Worm (Caenorhabditis elegans): Measurements from ENCODE around the gene snu-23.
A peak's percentile ranks its signal among the peaks of the same experiment; 100 is the strongest.

The snu-23 gene

ce11 chrIII:7784201-7784600 lies 14.3 kb upstream of the snu-23 start (continued):
- TF ChIP-seq hlh-4 (tag; optimal IDR thresholded peaks at IDR 0.05) (no peak), aly-2 (tag; optimal IDR thresholded peaks at IDR 0.05) (no peak), efl-3 (GFP tag; optimal IDR thresholded peaks at IDR 0.05) (no peak), egl-27 (tag; optimal IDR thresholded peaks at IDR 0.05) (no peak), ceh-82 (tag; optimal IDR thresholded peaks at IDR 0.05) (no peak), ztf-11 (tag; optimal IDR thresholded peaks at IDR 0.05) (peak in 1 of 2 experiments; percentile 54), efl-1 (optimal IDR thresholded peaks at IDR 0.05) (no peak), efl-1 (GFP tag; optimal IDR thresholded peaks at IDR 0.05 in 1 of 2) (no peak), pqm-1 (tag; optimal IDR thresholded peaks at IDR 0.05) (no peak), ces-1 (GFP tag; optimal IDR thresholded peaks at IDR 0.05) (no peak), ceh-63 (GFP tag; optimal IDR thresholded peaks at IDR 0.05) (no peak), vab-15 (tag; optimal IDR thresholded peaks at IDR 0.05) (peak; percentile 40), nhr-11 (tag; optimal IDR thresholded peaks at IDR 0.05) (no peak), lin-39 (tag; optimal IDR thresholded peaks at IDR 0.05) (no peak), nhr-237 (tag; optimal IDR thresholded peaks at IDR 0.05) (no peak), zip-4 (GFP tag; optimal IDR thresholded peaks at IDR 0.05) (no peak), skn-1 (tag; optimal IDR thresholded peaks at IDR 0.05) (no peak), unc-130 (tag; optimal IDR thresholded peaks at IDR 0.05) (no peak), tbx-2 (tag; optimal IDR thresholded peaks at IDR 0.05) (peak; percentile 29), Y116A8C.19 (tag; optimal IDR thresholded peaks at IDR 0.05; ENCODE audit: borderline replicate concordance) (no peak), ama-1 (optimal IDR thresholded peaks at IDR 0.05) (no peak), nhr-12 (tag; optimal IDR thresholded peaks at IDR 0.05) (no peak), snpc-4 (tag; optimal IDR thresholded peaks at IDR 0.05) (no peak), unc-62 (GFP tag; optimal IDR thresholded peaks at IDR 0.05) (no peak), lin-14 (GFP tag; optimal IDR thresholded peaks at IDR 0.05) (peak; percentile 44), nhr-76 (tag; optimal IDR thresholded peaks at IDR 0.05) (no peak), swsn-7 (tag; optimal IDR thresholded peaks at IDR 0.05) (no peak), C16A3.4 (tag; optimal IDR thresholded peaks at IDR 0.05) (no peak), rnt-1 (tag; optimal IDR thresholded peaks at IDR 0.05) (peak; percentile 67), unc-30 (tag; optimal IDR thresholded peaks at IDR 0.05) (no peak), sox-4 (tag; optimal IDR thresholded peaks at IDR 0.05) (no peak), fkh-10 (GFP tag; optimal IDR thresholded peaks at IDR 0.05) (no peak), isw-1 (GFP tag; IDR thresholded peaks at IDR 0.05) (no peak), nhr-85 (tag) (peak; percentile 76), pag-3 (tag; optimal IDR thresholded peaks at IDR 0.05; ENCODE audit: borderline replicate concordance, insufficient read depth) (no peak), hpl-2 (GFP tag; optimal IDR thresholded peaks at IDR 0.05) (no peak), hlh-17 (GFP tag; optimal IDR thresholded peaks at IDR 0.05; ENCODE audit: borderline replicate concordance) (no peak), fkh-4 (tag; optimal IDR thresholded peaks at IDR 0.05; ENCODE audit: borderline replicate concordance) (peak; percentile 47)

- TF ChIP-seq ces-1 (GFP tag; optimal IDR thresholded peaks at IDR 0.05) = no peak
- TF ChIP-seq swsn-7 (tag; optimal IDR thresholded peaks at IDR 0.05) = no peak
- no peak for TF ChIP-seq C04F5.9 (tag; optimal IDR thresholded peaks at IDR 0.05)
- TF ChIP-seq efl-3 (GFP tag; optimal IDR thresholded peaks at IDR 0.05) = no peak
- TF ChIP-seq C34B4.2 (tag; optimal IDR thresholded peaks at IDR 0.05) = no peak
- no peak for TF ChIP-seq nhr-71 (tag; optimal IDR thresholded peaks at IDR 0.05)
- no peak for TF ChIP-seq sup-37 (GFP tag; optimal IDR thresholded peaks at IDR 0.05)
- TF ChIP-seq tbx-2 (tag; optimal IDR thresholded peaks at IDR 0.05) = no peak
Measured at ce11 chrIII:7783354-7783753, 13.4 kb upstream of the snu-23 start, which contains the start of gene mab-5. Gene mab-5, minus strand, starts transcription at chrIII:7783454.

All from whole organism, L1 larva.